Fruit fly (Drosophila melanogaster) whole organism, embryonic: ENCODE results near the gene Sfp26Ad.
A peak's percentile ranks its signal among the peaks of the same experiment; 100 is the strongest.

Experiments used
- Abd-B ChIP-seq: fragments of 200-800 bp; sonication (Bioruptor generic); optimal IDR thresholded peaks from 2 replicates; lab custom pipeline; 2018; ENCODE audit warnings: missing biosample characterization, mild to moderate bottlenecking, missing genetic modification characterization, moderate library complexity
- B-H1 ChIP-seq: fragments of 200-800 bp; sonication (Bioruptor generic); IDR thresholded peaks from 3 replicates; pipeline ENCODE4 v1.3.6; 2022; ENCODE audit warnings: missing biosample characterization, missing genetic modification characterization
- CG11456 ChIP-seq: fragments of 200-800 bp; sonication (Bioruptor generic); IDR thresholded peaks from 3 replicates; pipeline ENCODE4 v1.3.6; 2022; ENCODE audit warnings: missing biosample characterization, missing genetic modification characterization
- CG12236 ChIP-seq: fragments of 200-800 bp; sonication (Bioruptor generic); optimal IDR thresholded peaks from 2 replicates; lab custom pipeline; 2016; ENCODE audit warnings: missing biosample characterization, missing genetic modification characterization
- CG12391 ChIP-seq: fragments of 200-800 bp; sonication (Bioruptor generic); optimal IDR thresholded peaks from 3 replicates; lab custom pipeline; 2018; ENCODE audit warnings: missing biosample characterization, mild to moderate bottlenecking, missing genetic modification characterization, moderate library complexity
- CG12769 ChIP-seq: fragments of 200-800 bp; sonication (Bioruptor generic); optimal IDR thresholded peaks from 2 replicates; lab custom pipeline; 2019; ENCODE audit warnings: missing biosample characterization, mild to moderate bottlenecking, missing genetic modification characterization, moderate library complexity
- CG13775 ChIP-seq: fragments of 200-800 bp; sonication (Bioruptor generic); optimal IDR thresholded peaks from 3 replicates; lab custom pipeline; 2017; ENCODE audit warnings: missing biosample characterization, mild to moderate bottlenecking, missing genetic modification characterization
- CG14860 ChIP-seq: fragments of 200-800 bp; sonication (Bioruptor generic); IDR thresholded peaks from 3 replicates; pipeline ENCODE4 v1.3.6; 2022; ENCODE audit warnings: missing biosample characterization, missing genetic modification characterization; ENCODE audit not compliant: partially characterized antibody
- CG15479 ChIP-seq: fragments of 200-800 bp; sonication (Bioruptor generic); optimal IDR thresholded peaks from 3 replicates; lab custom pipeline; 2019; ENCODE audit warnings: missing biosample characterization, mild to moderate bottlenecking, missing genetic modification characterization, moderate library complexity
- CG15514 ChIP-seq: fragments of 200-800 bp; sonication (Bioruptor generic); optimal IDR thresholded peaks from 3 replicates; lab custom pipeline; 2017; ENCODE audit warnings: missing biosample characterization, missing genetic modification characterization, mild to moderate bottlenecking, moderate library complexity, missing genetic modification reagents
- CG15601 ChIP-seq: fragments of 200-800 bp; sonication (Bioruptor generic); optimal IDR thresholded peaks from 3 replicates; lab custom pipeline; 2019; ENCODE audit warnings: missing biosample characterization, mild to moderate bottlenecking, missing genetic modification characterization, moderate library complexity
- CG15696 ChIP-seq: fragments of 200-800 bp; sonication (Bioruptor generic); optimal IDR thresholded peaks from 2 replicates; lab custom pipeline; 2019; ENCODE audit warnings: missing biosample characterization, mild to moderate bottlenecking, missing genetic modification characterization, moderate library complexity
- CG17568 ChIP-seq: fragments of 200-800 bp; sonication (Bioruptor generic); optimal IDR thresholded peaks from 2 replicates; lab custom pipeline; 2018; ENCODE audit warnings: missing biosample characterization, mild to moderate bottlenecking, missing genetic modification characterization, moderate library complexity
- CG18011 ChIP-seq: fragments of 200-800 bp; sonication (Bioruptor generic); optimal IDR thresholded peaks from 2 replicates; lab custom pipeline; 2017; ENCODE audit warnings: missing biosample characterization, missing genetic modification characterization, mild to moderate bottlenecking, moderate library complexity, missing genotype
- CG18476 ChIP-seq: fragments of 200-800 bp; sonication (Bioruptor generic); optimal IDR thresholded peaks from 2 replicates; lab custom pipeline; 2016; ENCODE audit warnings: missing biosample characterization, mild to moderate bottlenecking, missing genetic modification characterization
- CG18599 ChIP-seq: fragments of 200-800 bp; sonication (Bioruptor generic); optimal IDR thresholded peaks from 3 replicates; lab custom pipeline; 2017; ENCODE audit warnings: missing biosample characterization, missing genetic modification characterization, mild to moderate bottlenecking, moderate library complexity, missing genetic modification reagents
- CG2116 ChIP-seq: fragments of 200-800 bp; sonication (Bioruptor generic); optimal IDR thresholded peaks from 3 replicates; lab custom pipeline; 2018; ENCODE audit warnings: missing biosample characterization, mild to moderate bottlenecking, missing genetic modification characterization
- CG3281 ChIP-seq: fragments of 200-800 bp; sonication (Bioruptor generic); optimal IDR thresholded peaks from 3 replicates; lab custom pipeline; 2017; ENCODE audit warnings: missing biosample characterization, mild to moderate bottlenecking, missing genetic modification characterization
- CG34224 ChIP-seq: fragments of 200-800 bp; sonication (Bioruptor generic); IDR thresholded peaks from 3 replicates; pipeline ENCODE4 v1.3.6; 2022; ENCODE audit warnings: missing biosample characterization, missing genetic modification characterization; ENCODE audit not compliant: partially characterized antibody
- CG43689 ChIP-seq: fragments of 200-800 bp; sonication (Bioruptor generic); IDR thresholded peaks from 2 replicates; pipeline ENCODE4 v1.3.6; 2022; ENCODE audit warnings: missing biosample characterization, missing genetic modification characterization
- CG4404 ChIP-seq: fragments of 200-800 bp; sonication (Bioruptor generic); IDR thresholded peaks from 2 replicates; pipeline ENCODE4 v1.3.6; 2022; ENCODE audit warnings: missing biosample characterization, missing genetic modification characterization
- CG4424 ChIP-seq: fragments of 200-800 bp; sonication (Bioruptor generic); optimal IDR thresholded peaks from 3 replicates; lab custom pipeline; 2016; ENCODE audit warnings: missing biosample characterization, missing genetic modification characterization
- CG4617 ChIP-seq: fragments of 200-800 bp; sonication (Bioruptor generic); optimal IDR thresholded peaks from 3 replicates; lab custom pipeline; 2016; ENCODE audit warnings: missing biosample characterization, missing genetic modification characterization, borderline replicate concordance
- CG5180 ChIP-seq: fragments of 200-800 bp; sonication (Bioruptor generic); optimal IDR thresholded peaks from 3 replicates; lab custom pipeline; 2017; ENCODE audit warnings: missing biosample characterization, missing genetic modification characterization, mild to moderate bottlenecking, moderate library complexity, missing genetic modification reagents
- CG5953 ChIP-seq: fragments of 200-800 bp; sonication (Bioruptor generic); IDR thresholded peaks from 2 replicates; pipeline ENCODE4 v1.3.6; 2022; ENCODE audit warnings: missing biosample characterization, missing genetic modification characterization
- CG8281 ChIP-seq: fragments of 200-800 bp; sonication (Bioruptor generic); optimal IDR thresholded peaks from 2 replicates; lab custom pipeline; 2018; ENCODE audit warnings: missing biosample characterization, mild to moderate bottlenecking, missing genetic modification characterization, moderate library complexity
- CG8359 ChIP-seq: fragments of 200-800 bp; sonication (Bioruptor generic); optimal IDR thresholded peaks from 2 replicates; lab custom pipeline; 2017; ENCODE audit warnings: missing biosample characterization, mild to moderate bottlenecking, missing genetic modification characterization, borderline replicate concordance
- CG9797 ChIP-seq: fragments of 200-800 bp; sonication (Bioruptor generic); optimal IDR thresholded peaks from 3 replicates; lab custom pipeline; 2018; ENCODE audit warnings: missing biosample characterization, mild to moderate bottlenecking, missing genetic modification characterization
- CG9876 ChIP-seq: fragments of 200-800 bp; sonication (Bioruptor generic); optimal IDR thresholded peaks from 2 replicates; lab custom pipeline; 2016; ENCODE audit warnings: missing biosample characterization, missing genetic modification characterization
- E2f2 ChIP-seq: fragments of 200-800 bp; sonication (Bioruptor generic); IDR thresholded peaks from 2 replicates; pipeline ENCODE4 v1.3.6; 2022; ENCODE audit warnings: missing biosample characterization, missing genetic modification characterization
- HLHmδ ChIP-seq: fragments of 200-800 bp; sonication (Bioruptor generic); optimal IDR thresholded peaks from 2 replicates; lab custom pipeline; 2018; ENCODE audit warnings: missing biosample characterization, mild to moderate bottlenecking, missing genetic modification characterization, moderate library complexity
- Myb ChIP-seq: fragments of 200-800 bp; sonication (Bioruptor generic); optimal IDR thresholded peaks from 2 replicates; lab custom pipeline; 2016; ENCODE audit warnings: missing biosample characterization, missing genetic modification characterization
- Opbp ChIP-seq: fragments of 200-800 bp; sonication (Bioruptor generic); IDR thresholded peaks from 3 replicates; pipeline ENCODE4 v1.3.6; 2022; ENCODE audit warnings: missing biosample characterization, missing genetic modification characterization; ENCODE audit not compliant: partially characterized antibody
- al ChIP-seq: fragments of 200-800 bp; sonication (Bioruptor generic); IDR thresholded peaks from 2 replicates; pipeline ENCODE4 v1.3.6; 2022; ENCODE audit warnings: missing biosample characterization, missing genetic modification characterization
- aop ChIP-seq: fragments of 200-800 bp; sonication (Bioruptor generic); IDR thresholded peaks from 2 replicates; pipeline ENCODE4 v1.3.6; 2022; ENCODE audit warnings: missing biosample characterization, missing genetic modification characterization
- bowl ChIP-seq: fragments of 200-800 bp; sonication (Bioruptor generic); IDR thresholded peaks from 2 replicates; pipeline ENCODE4 v1.3.6; 2022; ENCODE audit warnings: missing biosample characterization, missing genetic modification characterization
- dmrt11E ChIP-seq: fragments of 200-800 bp; sonication (Bioruptor generic); optimal IDR thresholded peaks from 3 replicates; lab custom pipeline; 2018; ENCODE audit warnings: missing biosample characterization, mild to moderate bottlenecking, missing genetic modification characterization, moderate library complexity
- emc ChIP-seq: fragments of 200-800 bp; sonication (Bioruptor generic); optimal IDR thresholded peaks from 2 replicates; lab custom pipeline; 2016; ENCODE audit warnings: missing biosample characterization, missing genetic modification characterization
- exex ChIP-seq: fragments of 200-800 bp; sonication (Bioruptor generic); optimal IDR thresholded peaks from 4 replicates; lab custom pipeline; 2018; ENCODE audit warnings: missing biosample characterization, mild to moderate bottlenecking, missing genetic modification characterization, moderate library complexity
- hkb ChIP-seq, 2 experiments: fragments of 200-800 bp in 1 of 2; fragments of >200 bp in 1 of 2; sonication (Bioruptor generic) in 1 of 2; IDR thresholded peaks in 1 of 2; optimal IDR thresholded peaks in 1 of 2; 2 replicates each; pipeline versions ENCODE4 v1.3.6 to Lab custom; 2017 to 2022; ENCODE audit warnings: missing biosample characterization in 1 of 2, missing genetic modification characterization in 1 of 2
- insv ChIP-seq, 2 experiments: fragments of 200-800 bp; sonication (Bioruptor generic); optimal IDR thresholded peaks; 3 replicates each; lab custom pipeline; 2016 to 2018; ENCODE audit warnings: missing biosample characterization in 2 of 2, missing genetic modification characterization in 2 of 2
- jumu ChIP-seq: fragments of 200-800 bp; sonication (Bioruptor generic); optimal IDR thresholded peaks from 3 replicates; lab custom pipeline; 2016; ENCODE audit warnings: missing biosample characterization, missing genetic modification characterization
- klu ChIP-seq: fragments of 200-800 bp; sonication (Bioruptor generic); IDR thresholded peaks from 2 replicates; pipeline ENCODE4 v1.3.6; 2022; ENCODE audit warnings: missing biosample characterization, missing genetic modification characterization
- luna ChIP-seq: fragments of 200-800 bp; sonication (Bioruptor generic); optimal IDR thresholded peaks from 2 replicates; lab custom pipeline; 2016; ENCODE audit warnings: missing biosample characterization, missing genetic modification characterization
- mld ChIP-seq: fragments of 200-800 bp; sonication (Bioruptor generic); IDR thresholded peaks from 3 replicates; pipeline ENCODE4 v1.3.6; 2022; ENCODE audit warnings: missing biosample characterization, missing genetic modification characterization; ENCODE audit not compliant: partially characterized antibody
- odd ChIP-seq: fragments of 200-800 bp; sonication (Bioruptor generic); optimal IDR thresholded peaks from 2 replicates; lab custom pipeline; 2017; ENCODE audit warnings: missing biosample characterization, mild to moderate bottlenecking, missing genetic modification characterization
- run ChIP-seq: fragments of 200-800 bp; sonication (Bioruptor generic); optimal IDR thresholded peaks from 3 replicates; lab custom pipeline; 2018; ENCODE audit warnings: missing biosample characterization, mild to moderate bottlenecking, missing genetic modification characterization
- sug ChIP-seq: fragments of 200-800 bp; optimal IDR thresholded peaks from 2 replicates; lab custom pipeline; 2019; ENCODE audit warnings: missing biosample characterization, mild to moderate bottlenecking, missing genetic modification characterization, moderate library complexity
- trh ChIP-seq: fragments of 200-800 bp; sonication (Bioruptor generic); optimal IDR thresholded peaks from 2 replicates; lab custom pipeline; 2016; ENCODE audit warnings: missing biosample characterization, missing genetic modification characterization

The Sfp26Ad gene

DNA sequence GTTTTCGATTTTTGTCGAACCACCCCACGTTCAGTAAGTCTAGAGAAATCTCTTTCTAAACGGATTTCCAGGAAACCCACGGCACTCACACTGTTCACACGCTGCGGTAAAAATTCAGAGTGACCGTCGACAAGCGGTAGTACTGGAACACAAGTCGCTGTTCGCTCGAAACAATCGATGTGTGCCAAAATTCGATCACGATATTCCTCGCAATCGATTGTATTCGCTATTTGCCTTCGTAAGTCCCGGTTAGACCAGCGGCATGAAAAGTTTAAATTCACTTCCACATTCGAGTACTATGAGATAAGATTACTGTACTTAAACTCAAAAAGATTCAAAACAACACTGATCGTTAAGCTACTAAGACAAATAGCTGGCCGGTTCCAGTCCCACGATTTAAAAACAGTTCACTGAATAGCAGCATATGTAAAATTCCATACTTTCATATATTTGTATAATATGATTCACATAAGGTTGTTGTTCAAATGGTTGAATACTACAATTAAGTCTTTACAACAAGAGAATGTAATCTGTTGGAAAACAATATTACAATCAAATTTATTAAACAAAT is 37.8 kb upstream of the Sfp26Ad start, which contains the start of gene chic (continued):
- TF ChIP-seq CG4404 (GFP tag; lab: Robert Waterston, UW) (no peak), insv (GFP tag; optimal IDR thresholded peaks at IDR 0.05; lab: Kevin White, UChicago) (no peak), mld (GFP tag; lab: Robert Waterston, UW) (no peak), CG11456 (GFP tag; lab: Robert Waterston, UW) (no peak), CG4617 (GFP tag; lab: Kevin White, UChicago) (peak; percentile 45), CG43689 (GFP tag; lab: Robert Waterston, UW) (no peak), Myb (no peak), CG15514 (GFP tag; lab: Kevin White, UChicago) (peak; percentile 63), luna (GFP tag; lab: Kevin White, UChicago) (no peak), CG13775 (GFP tag; lab: Kevin White, UChicago) (no peak), jumu (GFP tag; lab: Kevin White, UChicago) (no peak), CG17568 (GFP tag; lab: Kevin White, UChicago) (no peak), CG15601 (no peak), CG18011 (GFP tag; lab: Kevin White, UChicago) (no peak), CG15696 (tag; lab: Kevin White, UChicago) (no peak), HLHmδ (GFP tag; lab: Kevin White, UChicago) (peak; percentile 67), CG8281 (tag; lab: Kevin White, UChicago) (no peak), CG18599 (GFP tag; lab: Kevin White, UChicago) (peak; percentile 16), CG34224 (GFP tag; lab: Robert Waterston, UW) (no peak), CG12391 (no peak), hkb (optimal IDR thresholded peaks at IDR 0.05; lab: Kevin White, UChicago) (no peak), hkb (GFP tag; IDR thresholded peaks at IDR 0.05; lab: Robert Waterston, UW) (no peak), Opbp (GFP tag; lab: Robert Waterston, UW) (no peak), B-H1 (GFP tag; lab: Robert Waterston, UW) (no peak), CG8359 (GFP tag; lab: Kevin White, UChicago) (no peak), CG9876 (no peak), odd (GFP tag; lab: Kevin White, UChicago) (no peak), aop (GFP tag; lab: Robert Waterston, UW) (no peak), klu (GFP tag; lab: Robert Waterston, UW) (no peak), CG9797 (peak; percentile 66), dmrt11E (tag; lab: Kevin White, UChicago) (no peak), CG18476 (peak; percentile 11), CG5953 (GFP tag; lab: Robert Waterston, UW) (no peak), sug (tag; lab: Kevin White, UChicago) (no peak), CG12236 (no peak), CG4424 (GFP tag; lab: Kevin White, UChicago) (no peak), E2f2 (no peak), CG2116 (peak; percentile 16), CG14860 (GFP tag; lab: Robert Waterston, UW) (no peak), CG3281 (GFP tag; lab: Kevin White, UChicago) (no peak), CG12769 (no peak), Abd-B (GFP tag; lab: Kevin White, UChicago) (no peak), trh (GFP tag; lab: Kevin White, UChicago) (no peak), bowl (GFP tag; lab: Robert Waterston, UW) (no peak), exex (tag; lab: Kevin White, UChicago) (no peak), CG5180 (GFP tag; lab: Kevin White, UChicago) (no peak), run (no peak), al (GFP tag; lab: Robert Waterston, UW) (no peak), emc (GFP tag; lab: Kevin White, UChicago) (peak; percentile 23), CG15479 (GFP tag; lab: Kevin White, UChicago) (no peak)
